Worm (Caenorhabditis elegans) whole organism, late embryonic: ENCODE data around the gene C25F6.6.
A peak's percentile ranks its signal among the peaks of the same experiment; 100 is the strongest.

ENCODE experiments used
- C38D4.7 ChIP-seq: fragments of 200-800 bp; sonication (Bioruptor generic); optimal IDR thresholded peaks from 2 replicates; lab custom pipeline; 2018; ENCODE audit warnings: mild to moderate bottlenecking, missing genetic modification characterization, moderate library complexity, missing compliant biosample characterization
- K02D7.2 ChIP-seq: sonication (generic microtip); optimal IDR thresholded peaks from 2 replicates; lab custom pipeline; 2017; ENCODE audit warnings: mild to moderate bottlenecking, missing genetic modification characterization, missing compliant biosample characterization
- K09A11.1 ChIP-seq: sonication (generic microtip); optimal IDR thresholded peaks from 2 replicates; lab custom pipeline; 2017; ENCODE audit warnings: antibody characterized with exemption, mild to moderate bottlenecking, missing genetic modification characterization, missing compliant biosample characterization; ENCODE audit not compliant: insufficient read depth
- T23F11.4 ChIP-seq: fragments of 200-800 bp; sonication (Bioruptor generic); optimal IDR thresholded peaks from 2 replicates; lab custom pipeline; 2018; ENCODE audit warnings: mild to moderate bottlenecking, missing genetic modification characterization, missing compliant biosample characterization
- Y22D7AL.16 ChIP-seq: sonication (generic microtip); optimal IDR thresholded peaks from 2 replicates; lab custom pipeline; 2016; ENCODE audit warnings: missing genetic modification characterization, missing compliant biosample characterization
- ahr-1 ChIP-seq: sonication (generic microtip); optimal IDR thresholded peaks from 2 replicates; lab custom pipeline; 2016; ENCODE audit warnings: missing genetic modification characterization, missing compliant biosample characterization
- ama-1 ChIP-seq: fragments of 150-350 bp; optimal IDR thresholded peaks from 2 replicates; lab custom pipeline; 2014
- ceh-14 ChIP-seq: sonication (generic microtip); optimal IDR thresholded peaks from 2 replicates; lab custom pipeline; 2016; ENCODE audit warnings: missing genotype, missing genetic modification characterization, missing compliant biosample characterization
- ceh-19 ChIP-seq: fragments of 200-800 bp; sonication (Bioruptor generic); optimal IDR thresholded peaks from 2 replicates; lab custom pipeline; 2018; ENCODE audit warnings: mild to moderate bottlenecking, missing genetic modification characterization, missing compliant biosample characterization
- ceh-2 ChIP-seq: sonication (generic microtip); optimal IDR thresholded peaks from 2 replicates; lab custom pipeline; 2016; ENCODE audit warnings: missing genotype, missing genetic modification characterization, missing compliant biosample characterization
- ceh-22 ChIP-seq: sonication (generic microtip); optimal IDR thresholded peaks from 2 replicates; lab custom pipeline; 2017; ENCODE audit warnings: missing biosample characterization, missing genetic modification characterization
- ceh-24 ChIP-seq: sonication (generic microtip); optimal IDR thresholded peaks from 2 replicates; lab custom pipeline; 2016; ENCODE audit warnings: mild to moderate bottlenecking, missing genetic modification characterization, missing compliant biosample characterization
- ceh-31 ChIP-seq: sonication (generic microtip); optimal IDR thresholded peaks from 2 replicates; lab custom pipeline; 2016; ENCODE audit warnings: missing genetic modification characterization, missing compliant biosample characterization
- ceh-34 ChIP-seq: sonication (generic microtip); optimal IDR thresholded peaks from 2 replicates; lab custom pipeline; 2016; ENCODE audit warnings: mild to moderate bottlenecking, missing genetic modification characterization, missing compliant biosample characterization
- ceh-45 ChIP-seq: fragments of 200-800 bp; sonication (Bioruptor generic); IDR thresholded peaks from 2 replicates; pipeline ENCODE4 v1.3.6; 2022; ENCODE audit warnings: missing genetic modification reagents, missing genetic modification characterization, missing compliant biosample characterization
- ceh-6 ChIP-seq: fragments of 200-800 bp; sonication (Bioruptor generic); optimal IDR thresholded peaks from 2 replicates; lab custom pipeline; 2018; ENCODE audit warnings: mild to moderate bottlenecking, missing genetic modification characterization, missing compliant biosample characterization
- ceh-9 ChIP-seq: sonication (generic microtip); optimal IDR thresholded peaks from 2 replicates; lab custom pipeline; 2016; ENCODE audit warnings: mild to moderate bottlenecking, missing genetic modification characterization, inconsistent platforms, missing compliant biosample characterization
- che-1 ChIP-seq: sonication (generic microtip); optimal IDR thresholded peaks from 2 replicates; lab custom pipeline; 2016; ENCODE audit warnings: mild to moderate bottlenecking, missing genetic modification characterization, missing compliant biosample characterization
- dmd-4 ChIP-seq: sonication (generic microtip); optimal IDR thresholded peaks from 2 replicates; lab custom pipeline; 2016; ENCODE audit warnings: borderline replicate concordance, missing genetic modification characterization, missing compliant biosample characterization
- dve-1 ChIP-seq: sonication (generic microtip); optimal IDR thresholded peaks from 2 replicates; lab custom pipeline; 2017; ENCODE audit warnings: antibody characterized with exemption, mild to moderate bottlenecking, missing genetic modification characterization, missing compliant biosample characterization
- elt-2 ChIP-seq: sonication (generic microtip); optimal IDR thresholded peaks from 2 replicates; lab custom pipeline; 2016; ENCODE audit warnings: missing genetic modification reagents, missing genetic modification characterization, missing compliant biosample characterization
- ets-4 ChIP-seq: sonication (generic microtip); optimal IDR thresholded peaks from 2 replicates; lab custom pipeline; 2016; ENCODE audit warnings: missing genetic modification characterization, missing compliant biosample characterization
- eyg-1 ChIP-seq: sonication (generic microtip); optimal IDR thresholded peaks from 2 replicates; lab custom pipeline; 2016; ENCODE audit warnings: missing genotype, missing genetic modification characterization, missing compliant biosample characterization
- fax-1 ChIP-seq: sonication (generic microtip); optimal IDR thresholded peaks from 2 replicates; lab custom pipeline; 2016; ENCODE audit warnings: missing genotype, missing genetic modification characterization, missing compliant biosample characterization
- fkh-6 ChIP-seq: sonication (generic microtip); optimal IDR thresholded peaks from 2 replicates; lab custom pipeline; 2016; ENCODE audit warnings: missing genetic modification characterization, missing compliant biosample characterization
- hlh-13 ChIP-seq: fragments of 200-800 bp; sonication (Bioruptor generic); optimal IDR thresholded peaks from 2 replicates; lab custom pipeline; 2018; ENCODE audit warnings: mild to moderate bottlenecking, missing genetic modification characterization, missing compliant biosample characterization
- hlh-30 ChIP-seq: sonication (generic microtip); optimal IDR thresholded peaks from 2 replicates; lab custom pipeline; 2017; ENCODE audit warnings: antibody characterized with exemption, missing genetic modification characterization, missing compliant biosample characterization; ENCODE audit not compliant: insufficient read depth
- hlh-6 ChIP-seq: sonication (generic microtip); optimal IDR thresholded peaks from 2 replicates; lab custom pipeline; 2016; ENCODE audit warnings: missing genotype, missing genetic modification characterization, missing compliant biosample characterization
- lin-11 ChIP-seq: fragments of 200-800 bp; sonication (Bioruptor generic); optimal IDR thresholded peaks from 2 replicates; lab custom pipeline; 2018; ENCODE audit warnings: mild to moderate bottlenecking, missing genetic modification characterization, missing compliant biosample characterization
- mec-3 ChIP-seq: sonication (generic microtip); optimal IDR thresholded peaks from 2 replicates; lab custom pipeline; 2016; ENCODE audit warnings: borderline replicate concordance, missing genetic modification characterization, missing compliant biosample characterization
- nfya-1 ChIP-seq: sonication (generic microtip); optimal IDR thresholded peaks from 2 replicates; lab custom pipeline; 2017; ENCODE audit warnings: missing genetic modification characterization, mild to moderate bottlenecking, missing compliant biosample characterization, antibody characterized with exemption, moderate library complexity
- nhr-11 ChIP-seq: fragments of 150-350 bp; optimal IDR thresholded peaks from 2 replicates; lab custom pipeline; 2014; ENCODE audit warnings: missing biosample characterization, missing genetic modification characterization
- nhr-232 ChIP-seq: sonication (generic microtip); optimal IDR thresholded peaks from 2 replicates; lab custom pipeline; 2016; ENCODE audit warnings: missing genetic modification characterization, missing compliant biosample characterization
- npax-4 ChIP-seq: sonication (generic microtip); optimal IDR thresholded peaks from 2 replicates; lab custom pipeline; 2016; ENCODE audit warnings: missing genetic modification characterization, missing compliant biosample characterization
- pag-3 ChIP-seq: sonication (generic microtip); optimal IDR thresholded peaks from 2 replicates; lab custom pipeline; 2016; ENCODE audit warnings: missing compliant biosample characterization, missing genetic modification characterization, borderline replicate concordance
- pat-9 ChIP-seq: fragments of 200-800 bp; sonication (Bioruptor generic); optimal IDR thresholded peaks from 2 replicates; lab custom pipeline; 2018; ENCODE audit warnings: mild to moderate bottlenecking, missing genetic modification characterization, moderate library complexity, missing compliant biosample characterization
- pax-1 ChIP-seq: fragments of 150-350 bp; optimal IDR thresholded peaks from 2 replicates; lab custom pipeline; 2014; ENCODE audit warnings: missing biosample characterization, missing genetic modification characterization
- pha-2 ChIP-seq: sonication (generic microtip); optimal IDR thresholded peaks from 2 replicates; lab custom pipeline; 2017; ENCODE audit warnings: mild to moderate bottlenecking, missing genetic modification characterization, missing compliant biosample characterization
- pha-4 ChIP-seq: fragments of 150-350 bp; optimal IDR thresholded peaks from 2 replicates; lab custom pipeline; 2018; ENCODE audit warnings: missing biosample characterization, missing genetic modification reagents, missing genetic modification characterization
- pqm-1 ChIP-seq: sonication (generic microtip); optimal IDR thresholded peaks from 2 replicates; lab custom pipeline; 2016; ENCODE audit warnings: missing genetic modification characterization, missing compliant biosample characterization
- ref-2 ChIP-seq: sonication (generic microtip); optimal IDR thresholded peaks from 2 replicates; lab custom pipeline; 2016; ENCODE audit warnings: missing genetic modification characterization, missing compliant biosample characterization
- rnt-1 ChIP-seq: sonication (generic microtip); optimal IDR thresholded peaks from 2 replicates; lab custom pipeline; 2016; ENCODE audit warnings: missing genetic modification characterization, missing compliant biosample characterization
- sdc-2 ChIP-seq: sonication (generic microtip); optimal IDR thresholded peaks from 2 replicates; lab custom pipeline; 2016; ENCODE audit warnings: missing genotype, missing genetic modification characterization, missing compliant biosample characterization
- sox-2 ChIP-seq: fragments of 200-800 bp; sonication (Bioruptor generic); IDR thresholded peaks from 2 replicates; pipeline ENCODE4 v1.3.6; 2022; ENCODE audit warnings: missing genetic modification reagents, missing genetic modification characterization, missing compliant biosample characterization
- sox-4 ChIP-seq: sonication (generic microtip); optimal IDR thresholded peaks from 2 replicates; lab custom pipeline; 2017; ENCODE audit warnings: mild to moderate bottlenecking, missing genetic modification characterization, inconsistent platforms, missing compliant biosample characterization
- tbx-2 ChIP-seq: sonication (generic microtip); optimal IDR thresholded peaks from 2 replicates; lab custom pipeline; 2016; ENCODE audit warnings: missing genetic modification characterization, missing compliant biosample characterization
- tbx-7 ChIP-seq: sonication (generic microtip); optimal IDR thresholded peaks from 2 replicates; lab custom pipeline; 2016; ENCODE audit warnings: missing genotype, missing genetic modification characterization, missing compliant biosample characterization
- ttx-3 ChIP-seq: sonication (generic microtip); optimal IDR thresholded peaks from 2 replicates; lab custom pipeline; 2016; ENCODE audit warnings: missing genetic modification reagents, missing genetic modification characterization, missing compliant biosample characterization
- unc-3 ChIP-seq, 2 experiments: fragments of 200-800 bp in 1 of 2; sonication (Bioruptor generic) in 1 of 2; sonication (generic microtip) in 1 of 2; conservative IDR thresholded peaks in 1 of 2; optimal IDR thresholded peaks in 1 of 2; 2 replicates each; pipeline versions ENCODE4 v1.3.6 to Lab custom; 2016 to 2022; ENCODE audit warnings: missing compliant biosample characterization in 2 of 2, missing genetic modification characterization in 2 of 2, missing genetic modification reagents in 1 of 2
- unc-86 ChIP-seq: sonication (generic microtip); optimal IDR thresholded peaks from 2 replicates; lab custom pipeline; 2016; ENCODE audit warnings: missing genetic modification characterization, missing compliant biosample characterization
- zip-5 ChIP-seq: sonication (generic microtip); optimal IDR thresholded peaks from 2 replicates; lab custom pipeline; 2016; ENCODE audit warnings: missing genetic modification characterization, missing compliant biosample characterization
- ztf-16 ChIP-seq: sonication (generic microtip); optimal IDR thresholded peaks from 2 replicates; lab custom pipeline; 2017; ENCODE audit warnings: missing genetic modification characterization, missing compliant biosample characterization

C25F6.6 gene

ce11 chrX:5479876-5480580 is 29.4 kb upstream of the C25F6.6 start:
- TF ChIP-seq pax-1 (tag; lab: Kevin White, UChicago) (no peak), hlh-6 (no peak), hlh-30 (peak; percentile 5), unc-3 (GFP tag; conservative IDR thresholded peaks at IDR 0.05; lab: Robert Waterston, UW) (no peak), unc-3 (tag; optimal IDR thresholded peaks at IDR 0.05; lab: Kevin White, UChicago) (no peak), ceh-31 (tag; lab: Kevin White, UChicago) (no peak), sox-4 (no peak), dmd-4 (peak; percentile 44), dve-1 (tag; lab: Kevin White, UChicago) (no peak), pqm-1 (peak; percentile 64), npax-4 (tag; lab: Kevin White, UChicago) (no peak), ama-1 (peak; percentile 74), C38D4.7 (GFP tag; lab: Kevin White, UChicago) (no peak), nhr-11 (no peak), lin-11 (no peak), pha-2 (peak; percentile 55), pag-3 (tag; lab: Kevin White, UChicago) (no peak), ceh-45 (no peak), pha-4 (tag; lab: Kevin White, UChicago) (no peak), ref-2 (tag; lab: Kevin White, UChicago) (peak; percentile 58), K02D7.2 (tag; lab: Kevin White, UChicago) (no peak), zip-5 (no peak), T23F11.4 (no peak), ztf-16 (no peak), ceh-34 (tag; lab: Kevin White, UChicago) (peak; percentile 60), ceh-9 (no peak), K09A11.1 (tag; lab: Kevin White, UChicago) (no peak), mec-3 (no peak), ceh-19 (GFP tag; lab: Kevin White, UChicago) (peak; percentile 44), ceh-14 (tag; lab: Kevin White, UChicago) (no peak), fax-1 (tag; lab: Kevin White, UChicago) (no peak), elt-2 (tag; lab: Kevin White, UChicago) (peak; percentile 38), tbx-7 (no peak), unc-86 (tag; lab: Kevin White, UChicago) (no peak), ceh-2 (tag; lab: Kevin White, UChicago) (peak; percentile 43), che-1 (tag; lab: Kevin White, UChicago) (no peak), ceh-22 (no peak), ceh-24 (tag; lab: Kevin White, UChicago) (no peak), ttx-3 (tag; lab: Kevin White, UChicago) (no peak), rnt-1 (no peak), nfya-1 (tag; lab: Kevin White, UChicago) (peak; percentile 52), sox-2 (no peak), ceh-6 (GFP tag; lab: Kevin White, UChicago) (no peak), ahr-1 (tag; lab: Kevin White, UChicago) (no peak), Y22D7AL.16 (tag; lab: Kevin White, UChicago) (no peak), fkh-6 (tag; lab: Kevin White, UChicago) (peak; percentile 16), ets-4 (tag; lab: Kevin White, UChicago) (no peak), pat-9 (tag; lab: Kevin White, UChicago) (no peak), nhr-232 (tag; lab: Kevin White, UChicago) (no peak), sdc-2 (peak; percentile 51), hlh-13 (GFP tag; lab: Kevin White, UChicago) (no peak), eyg-1 (tag; lab: Kevin White, UChicago) (no peak), tbx-2 (tag; lab: Kevin White, UChicago) (peak; percentile 68)
